Fruit fly (Drosophila melanogaster): ENCODE measurements around the gene Prestin.
A peak's percentile ranks its signal among the peaks of the same experiment; 100 is the strongest.

Gene Prestin

DNA sequence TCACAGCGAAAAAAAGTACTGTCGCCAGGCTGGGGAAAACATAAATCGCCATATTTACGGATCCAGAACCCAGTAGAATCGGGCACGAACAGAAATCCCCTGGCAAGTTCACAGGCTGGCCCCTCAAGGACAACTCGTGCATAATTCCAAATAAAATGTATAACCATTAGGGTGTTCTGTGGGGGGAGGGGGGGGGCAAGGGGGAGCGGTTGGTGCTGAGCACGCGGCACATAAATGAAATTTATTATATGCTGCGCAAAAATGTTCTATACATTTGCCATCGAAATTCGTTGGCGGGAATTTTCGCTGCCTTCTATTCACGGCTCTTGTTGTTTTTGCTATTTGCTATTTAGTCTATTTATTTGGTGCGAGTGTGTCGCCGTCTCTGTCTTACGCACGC lies 40.6 kb upstream of the Prestin start (continued):
- peak; percentile 5 for TF ChIP-seq Hey (tag; optimal IDR thresholded peaks at IDR 0.05)
- no peak for TF ChIP-seq gce (GFP tag; IDR thresholded peaks at IDR 0.05)
- peak; percentile 23; the same call in 1 of the 3 replicates for TF ChIP-seq Dbx (GFP tag; IDR thresholded peaks at IDR 0.05)
- peak; percentile 85 for TF ChIP-seq CG12769 (tag; optimal IDR thresholded peaks at IDR 0.05)
- TF ChIP-seq repo (GFP tag; optimal IDR thresholded peaks at IDR 0.05), result no peak
- TF ChIP-seq Atf6 (GFP tag; IDR thresholded peaks at IDR 0.05), result no peak
- TF ChIP-seq exex (tag; optimal IDR thresholded peaks at IDR 0.05), result peak; percentile 30
- TF ChIP-seq TFAM (GFP tag; optimal IDR thresholded peaks at IDR 0.05), result no peak
- no peak for TF ChIP-seq kay (GFP tag; optimal IDR thresholded peaks at IDR 0.05)
- no peak for TF ChIP-seq tll (GFP tag; optimal IDR thresholded peaks at IDR 0.05)
- TF ChIP-seq CG17186 (GFP tag; optimal IDR thresholded peaks at IDR 0.05), result no peak
- no peak for TF ChIP-seq hbn (GFP tag; IDR thresholded peaks at IDR 0.05; ENCODE audit: partially characterized antibody)
- TF ChIP-seq BEAF-32 (GFP tag; optimal IDR thresholded peaks at IDR 0.05), result no peak
- TF ChIP-seq NK7.1 (GFP tag; optimal IDR thresholded peaks at IDR 0.05), result no peak
- TF ChIP-seq CG18599 (GFP tag; optimal IDR thresholded peaks at IDR 0.05), result peak; percentile 35
- peak; percentile 71 for TF ChIP-seq CG10543 (GFP tag; optimal IDR thresholded peaks at IDR 0.05)
- no peak for TF ChIP-seq CG8290 (GFP tag; optimal IDR thresholded peaks at IDR 0.05)
- peak in 1 of 2 experiments; percentile 50 for TF ChIP-seq CG8290 (tag; optimal IDR thresholded peaks at IDR 0.05)
- peak; percentile 9 for TF ChIP-seq Med (GFP tag)
- TF ChIP-seq CG7987 (GFP tag; optimal IDR thresholded peaks at IDR 0.05), result peak; percentile 70
- TF ChIP-seq gsb (GFP tag; IDR thresholded peaks at IDR 0.05), result no peak
- TF ChIP-seq Rfx (GFP tag; IDR thresholded peaks at IDR 0.05), result peak; percentile 29; the same call in 1 of the 2 replicates
- TF ChIP-seq CG12219 (GFP tag; optimal IDR thresholded peaks at IDR 0.05), result no peak
- TF ChIP-seq sisA (GFP tag; IDR thresholded peaks at IDR 0.05), result no peak
- TF ChIP-seq mirr (GFP tag; optimal IDR thresholded peaks at IDR 0.05), result peak; percentile 38
- no peak for TF ChIP-seq CG1647 (GFP tag; optimal IDR thresholded peaks at IDR 0.05)
- TF ChIP-seq Deaf1 (tag; optimal IDR thresholded peaks at IDR 0.05), result no peak
- no peak for TF ChIP-seq CG7745 (tag; optimal IDR thresholded peaks at IDR 0.05)
- peak; percentile 65 for TF ChIP-seq cwo (GFP tag; optimal IDR thresholded peaks at IDR 0.05)
- no peak for TF ChIP-seq ken (GFP tag; IDR thresholded peaks at IDR 0.05)
- TF ChIP-seq CG10959 (GFP tag; IDR thresholded peaks at IDR 0.05), result no peak
- TF ChIP-seq CG18476 (GFP tag; optimal IDR thresholded peaks at IDR 0.05), result no peak
- no peak for TF ChIP-seq CG3163 (GFP tag; optimal IDR thresholded peaks at IDR 0.05)
- no peak for TF ChIP-seq btn (GFP tag; optimal IDR thresholded peaks at IDR 0.05)
- no peak for TF ChIP-seq p53 (GFP tag; optimal IDR thresholded peaks at IDR 0.05)
- no peak for TF ChIP-seq Dfd (GFP tag; optimal IDR thresholded peaks at IDR 0.05)
- no peak for TF ChIP-seq cas (GFP tag; IDR thresholded peaks at IDR 0.05)
- 0 out of 2 replicates have a peak, but pooled peaks have one; percentile 24 for TF ChIP-seq toy (GFP tag; IDR thresholded peaks at IDR 0.05)
- no peak for TF ChIP-seq Nf-YA (GFP tag; IDR thresholded peaks at IDR 0.05)
- peak; percentile 72 for TF ChIP-seq sug (tag; optimal IDR thresholded peaks at IDR 0.05)
- TF ChIP-seq CG11085 (GFP tag; IDR thresholded peaks at IDR 0.05), result no peak
- TF ChIP-seq Xrp1 (GFP tag; IDR thresholded peaks at IDR 0.05), result no peak
- TF ChIP-seq CG4707 (GFP tag; optimal IDR thresholded peaks at IDR 0.05), result no peak
- TF ChIP-seq HLH4C (GFP tag; IDR thresholded peaks at IDR 0.05; ENCODE audit: partially characterized antibody), result no peak
- TF ChIP-seq MTF-1 (GFP tag; optimal IDR thresholded peaks at IDR 0.05; ENCODE audit: borderline replicate concordance), result no peak
- TF ChIP-seq dmrt11E (tag; optimal IDR thresholded peaks at IDR 0.05), result no peak
- TF ChIP-seq Hr3 (GFP tag; optimal IDR thresholded peaks at IDR 0.05), result no peak
- TF ChIP-seq crol (GFP tag; IDR thresholded peaks at IDR 0.05), result peak; percentile 80
- TF ChIP-seq CG17912 (GFP tag; optimal IDR thresholded peaks at IDR 0.05), result no peak
- TF ChIP-seq CG43689 (GFP tag; IDR thresholded peaks at IDR 0.05), result no peak
- no peak for TF ChIP-seq jigr1 (GFP tag; IDR thresholded peaks at IDR 0.05)
- no peak for TF ChIP-seq jing (GFP tag; optimal IDR thresholded peaks at IDR 0.05)
